Fruit fly (Drosophila melanogaster) Kc167 (cell line): ENCODE results near the gene Pdp.

Experiments
- Myc ChIP-seq: fragments of >200 bp; optimal IDR thresholded peaks from 2 replicates; lab custom pipeline; 2017; ENCODE audit warnings: missing external identifiers
- Sin3A ChIP-seq: fragments of >200 bp; optimal IDR thresholded peaks from 2 replicates; lab custom pipeline; 2018; ENCODE audit warnings: missing external identifiers
- h ChIP-seq: fragments of >200 bp; optimal IDR thresholded peaks from 3 replicates; lab custom pipeline; 2018; ENCODE audit warnings: missing external identifiers
- insv ChIP-seq: fragments of >200 bp; optimal IDR thresholded peaks from 3 replicates; lab custom pipeline; 2018; ENCODE audit warnings: missing external identifiers
- psq ChIP-seq: fragments of >200 bp; optimal IDR thresholded peaks from 2 replicates; lab custom pipeline; 2017; ENCODE audit warnings: missing external identifiers
- ttk ChIP-seq: sonication (Bioruptor generic); optimal IDR thresholded peaks from 2 replicates; lab custom pipeline; 2017; ENCODE audit warnings: missing external identifiers

dm6 chrX:7735262-7735661 is 811 bp upstream of the Pdp start:
- no peak for TF ChIP-seq h (lab: Kevin White, UChicago)
- no peak for TF ChIP-seq psq (lab: Kevin White, UChicago)
- TF ChIP-seq Sin3A (lab: Kevin White, UChicago), result no peak
- TF ChIP-seq ttk (lab: Kevin White, UChicago), result no peak
- no peak for TF ChIP-seq insv (lab: Kevin White, UChicago)
- no peak for TF ChIP-seq Myc (lab: Kevin White, UChicago)
